Fruit fly (Drosophila melanogaster) whole organism, wandering third instar larva: ENCODE data around the gene eIF5B.

Experiments used
- Abd-B ChIP-seq: fragments of >200 bp; optimal IDR thresholded peaks from 2 replicates; lab custom pipeline; 2017; ENCODE audit warnings: missing biosample characterization, missing genetic modification characterization
- CG9705 ChIP-seq: fragments of 200-800 bp; sonication (Bioruptor generic); optimal IDR thresholded peaks from 2 replicates; lab custom pipeline; 2018; ENCODE audit warnings: missing biosample characterization, mild to moderate bottlenecking, missing genetic modification characterization
- CrebA ChIP-seq: fragments of 200-800 bp; sonication (Bioruptor generic); optimal IDR thresholded peaks from 2 replicates; lab custom pipeline; 2016; ENCODE audit warnings: missing biosample characterization, mild to moderate bottlenecking, missing genetic modification characterization, borderline replicate concordance
- Dfd ChIP-seq: fragments of >200 bp; optimal IDR thresholded peaks from 2 replicates; lab custom pipeline; 2017; ENCODE audit warnings: missing biosample characterization, missing genetic modification characterization
- GATAd ChIP-seq: sonication (Bioruptor generic); optimal IDR thresholded peaks from 2 replicates; lab custom pipeline; 2016; ENCODE audit warnings: missing biosample characterization, missing genetic modification characterization
- HLH106 ChIP-seq: fragments of 200-800 bp; optimal IDR thresholded peaks from 3 replicates; lab custom pipeline; 2019; ENCODE audit warnings: missing biosample characterization, mild to moderate bottlenecking, missing genetic modification characterization, moderate library complexity
- Hnf4 ChIP-seq: fragments of 200-800 bp; sonication (Bioruptor generic); optimal IDR thresholded peaks from 2 replicates; lab custom pipeline; 2016; ENCODE audit warnings: missing biosample characterization, mild to moderate bottlenecking, missing genetic modification characterization
- Hr83 ChIP-seq: fragments of 200-300 bp; sonication (Bioruptor generic); optimal IDR thresholded peaks from 2 replicates; lab custom pipeline; 2016; ENCODE audit warnings: missing biosample characterization, mild to moderate bottlenecking, missing genetic modification characterization, moderate library complexity; ENCODE audit not compliant: poor library complexity, severe bottlenecking
- Jra ChIP-seq: sonication (Bioruptor generic); optimal IDR thresholded peaks from 2 replicates; lab custom pipeline; 2016; ENCODE audit warnings: missing biosample characterization, missing genetic modification characterization
- Mio ChIP-seq: sonication (Bioruptor generic); optimal IDR thresholded peaks from 2 replicates; lab custom pipeline; 2016; ENCODE audit warnings: missing biosample characterization, missing genetic modification characterization
- Myc ChIP-seq: fragments of >200 bp; optimal IDR thresholded peaks from 2 replicates; lab custom pipeline; 2017
- OdsH ChIP-seq: fragments of 200-800 bp; sonication (Bioruptor generic); optimal IDR thresholded peaks from 2 replicates; lab custom pipeline; 2016; ENCODE audit warnings: missing biosample characterization, mild to moderate bottlenecking, missing genetic modification characterization
- Rel ChIP-seq, 2 experiments: fragments of 200-800 bp; sonication (Bioruptor generic) in 1 of 2; optimal IDR thresholded peaks; 2 replicates in 1 of 2; 3 replicates in 1 of 2; lab custom pipeline; 2016 to 2019; ENCODE audit warnings: mild to moderate bottlenecking in 2 of 2, missing biosample characterization in 2 of 2, missing genetic modification characterization in 2 of 2, moderate library complexity in 1 of 2
- Sp1 ChIP-seq: fragments of 200-800 bp; sonication (Bioruptor generic); optimal IDR thresholded peaks from 3 replicates; lab custom pipeline; 2019; ENCODE audit warnings: missing biosample characterization, mild to moderate bottlenecking, missing genetic modification characterization, moderate library complexity
- Vsx2 ChIP-seq: fragments of 200-300, 225-300 bp; sonication (Bioruptor generic); optimal IDR thresholded peaks from 2 replicates; lab custom pipeline; 2018; ENCODE audit warnings: missing biosample characterization, missing genetic modification characterization; ENCODE audit not compliant: partially characterized antibody
- brk ChIP-seq: fragments of 200-800 bp; sonication (Bioruptor generic); optimal IDR thresholded peaks from 2 replicates; lab custom pipeline; 2016; ENCODE audit warnings: missing biosample characterization, mild to moderate bottlenecking, missing genetic modification characterization
- dmrt93B ChIP-seq: fragments of 200-800 bp; sonication (Bioruptor generic); optimal IDR thresholded peaks from 2 replicates; lab custom pipeline; 2018; ENCODE audit warnings: missing biosample characterization, mild to moderate bottlenecking, missing genetic modification characterization
- dsf ChIP-seq: sonication (Bioruptor generic); optimal IDR thresholded peaks from 2 replicates; lab custom pipeline; 2016; ENCODE audit warnings: missing biosample characterization, missing genetic modification characterization, borderline replicate concordance
- foxo ChIP-seq, 2 experiments: fragments of 200-800 bp; sonication (Bioruptor generic); optimal IDR thresholded peaks; 2 replicates in 1 of 2; 3 replicates in 1 of 2; lab custom pipeline; 2016 to 2017; ENCODE audit warnings: missing biosample characterization in 2 of 2, missing genetic modification characterization in 2 of 2
- fru ChIP-seq: fragments of 200-800 bp; sonication (Bioruptor generic); optimal IDR thresholded peaks from 3 replicates; lab custom pipeline; 2016; ENCODE audit warnings: missing biosample characterization, mild to moderate bottlenecking, missing genetic modification characterization
- h ChIP-seq: fragments of 200-800 bp; sonication (Bioruptor generic); optimal IDR thresholded peaks from 3 replicates; lab custom pipeline; 2016; ENCODE audit warnings: missing biosample characterization, mild to moderate bottlenecking, missing genetic modification characterization
- jim ChIP-seq: fragments of 175-275, 200-325 bp; sonication (Bioruptor generic); optimal IDR thresholded peaks from 2 replicates; lab custom pipeline; 2016; ENCODE audit warnings: missing biosample characterization, mild to moderate bottlenecking, missing genetic modification characterization
- lola ChIP-seq: fragments of >200 bp; optimal IDR thresholded peaks from 2 replicates; lab custom pipeline; 2017; ENCODE audit warnings: missing biosample characterization, missing genetic modification characterization
- pan ChIP-seq: fragments of >200 bp; optimal IDR thresholded peaks from 2 replicates; lab custom pipeline; 2017
- psq ChIP-seq: fragments of 200-800 bp; sonication (Bioruptor generic); optimal IDR thresholded peaks from 3 replicates; lab custom pipeline; 2017; ENCODE audit warnings: missing biosample characterization, mild to moderate bottlenecking, missing genetic modification characterization, moderate library complexity
- rgr ChIP-seq: fragments of 200-800 bp; sonication (Bioruptor generic); optimal IDR thresholded peaks from 3 replicates; lab custom pipeline; 2016; ENCODE audit warnings: missing biosample characterization, mild to moderate bottlenecking, missing genetic modification characterization
- tai ChIP-seq: sonication (Bioruptor generic); optimal IDR thresholded peaks from 2 replicates; lab custom pipeline; 2016; ENCODE audit warnings: missing biosample characterization, missing genetic modification characterization
- woc ChIP-seq: sonication (Bioruptor generic); optimal IDR thresholded peaks from 2 replicates; lab custom pipeline; 2016; ENCODE audit warnings: missing biosample characterization, mild to moderate bottlenecking, missing genetic modification characterization

The eIF5B gene

dm6 chr3L:3408796-3409625 is 51.8 kb downstream of the eIF5B start:
- TF ChIP-seq dsf: no peak
- peak; percentile 80 for TF ChIP-seq Dfd

- TF ChIP-seq Abd-B (GFP tag; lab: Kevin White, UChicago) (no peak), CG9705 (GFP tag; lab: Kevin White, UChicago) (no peak), brk (GFP tag; lab: Kevin White, UChicago) (no peak), Hnf4 (GFP tag; lab: Kevin White, UChicago) (no peak), rgr (no peak), Rel (GFP tag; optimal IDR thresholded peaks at IDR 0.05; lab: Kevin White, UChicago) (no peak), Rel (tag; optimal IDR thresholded peaks at IDR 0.05; lab: Kevin White, UChicago) (no peak), Sp1 (no peak), dmrt93B (GFP tag; lab: Kevin White, UChicago) (no peak), Jra (GFP tag; lab: Kevin White, UChicago) (no peak), Mio (no peak), foxo (GFP tag; optimal IDR thresholded peaks at IDR 0.05; lab: Kevin White, UChicago) (no peak), Myc (lab: Kevin White, UChicago) (no peak), dsf (no peak), Hr83 (GFP tag; lab: Kevin White, UChicago) (no peak), woc (no peak), pan (lab: Kevin White, UChicago) (no peak)
- TF ChIP-seq, all 38 proteins: peak for 0
Observed at dm6 chr3L:3408231-3408630, 52.5 kb downstream of the eIF5B start.

- no peak for TF ChIP-seq fru (GFP tag; lab: Kevin White, UChicago)
- TF ChIP-seq CrebA: no peak
- no peak for TF ChIP-seq h (GFP tag; lab: Kevin White, UChicago)
- no peak for TF ChIP-seq GATAd (GFP tag; lab: Kevin White, UChicago)
- TF ChIP-seq pan (lab: Kevin White, UChicago): no peak
- TF ChIP-seq foxo (GFP tag; optimal IDR thresholded peaks at IDR 0.05; lab: Kevin White, UChicago): no peak
- TF ChIP-seq jim (GFP tag; lab: Kevin White, UChicago): no peak
- peak; percentile 2 for TF ChIP-seq psq (GFP tag; lab: Kevin White, UChicago)
- TF ChIP-seq Hr83 (GFP tag; lab: Kevin White, UChicago): no peak
- TF ChIP-seq, all 38 proteins: peak for 1
Observed at dm6 chr3L:3407481-3407880, 53.3 kb downstream of the eIF5B start.

- TF ChIP-seq rgr: peak; percentile 32
- TF ChIP-seq psq (GFP tag; lab: Kevin White, UChicago): peak; percentile 3
- TF ChIP-seq foxo (GFP tag; optimal IDR thresholded peaks at IDR 0.05; lab: Kevin White, UChicago): no peak
- TF ChIP-seq jim (GFP tag; lab: Kevin White, UChicago): no peak
- no peak for TF ChIP-seq Rel (GFP tag; optimal IDR thresholded peaks at IDR 0.05; lab: Kevin White, UChicago)
- TF ChIP-seq Rel (tag; optimal IDR thresholded peaks at IDR 0.05; lab: Kevin White, UChicago): peak; percentile 55
- TF ChIP-seq h (GFP tag; lab: Kevin White, UChicago): peak; percentile 29
- peak; percentile 9 for TF ChIP-seq dmrt93B (GFP tag; lab: Kevin White, UChicago)
- TF ChIP-seq HLH106: peak; percentile 4
Observed at dm6 chr3L:3406307-3407061, 54.3 kb downstream of the eIF5B start.

- TF ChIP-seq Rel (GFP tag; optimal IDR thresholded peaks at IDR 0.05; lab: Kevin White, UChicago) (no peak), Rel (tag; optimal IDR thresholded peaks at IDR 0.05; lab: Kevin White, UChicago) (peak; percentile 42), Sp1 (no peak), fru (GFP tag; lab: Kevin White, UChicago) (no peak), tai (GFP tag; lab: Kevin White, UChicago) (no peak)
Observed at dm6 chr3L:3405592-3405991, 55.2 kb downstream of the eIF5B start.

dm6 chr3L:3400555-3401198 is 60.1 kb downstream of the eIF5B start:
- no peak for TF ChIP-seq brk (GFP tag; lab: Kevin White, UChicago)
- TF ChIP-seq rgr: no peak
- TF ChIP-seq OdsH (GFP tag; lab: Kevin White, UChicago): no peak
- TF ChIP-seq jim (GFP tag; lab: Kevin White, UChicago): no peak
- TF ChIP-seq Vsx2 (GFP tag; lab: Kevin White, UChicago): no peak
- TF ChIP-seq lola (GFP tag; lab: Kevin White, UChicago): no peak
- TF ChIP-seq Jra (GFP tag; lab: Kevin White, UChicago): no peak
- no peak for TF ChIP-seq tai (GFP tag; lab: Kevin White, UChicago)
- no peak for TF ChIP-seq Sp1
- TF ChIP-seq, all 38 proteins: peak for 0
